Worm (Caenorhabditis elegans) whole organism, L1 larva: ENCODE results near the gene rhr-2.

Experiments
- aly-2 ChIP-seq: fragments of 150-350 bp; optimal IDR thresholded peaks from 2 replicates; lab custom pipeline; 2014; ENCODE audit warnings: missing biosample characterization, missing genetic modification characterization
- ama-1 ChIP-seq: fragments of 150-350 bp; optimal IDR thresholded peaks from 2 replicates; lab custom pipeline; 2014
- ceh-82 ChIP-seq, 3 experiments: fragments of 150-350 bp in 1 of 3; sonication (generic microtip) in 2 of 3; optimal IDR thresholded peaks; 2 replicates each; lab custom pipeline; 2014 to 2017; ENCODE audit warnings: missing biosample characterization in 3 of 3, missing genetic modification characterization in 3 of 3
- elt-3 ChIP-seq, 6 experiments: fragments of 150-350 bp in 1 of 6; sonication (generic microtip); optimal IDR thresholded peaks; 2 replicates each; lab custom pipeline; 2017 to 2018; ENCODE audit warnings: missing biosample characterization in 6 of 6, missing genetic modification characterization in 6 of 6, inconsistent platforms in 1 of 6
- fkh-10 ChIP-seq: sonication (generic microtip); optimal IDR thresholded peaks from 2 replicates; lab custom pipeline; 2017; ENCODE audit warnings: missing biosample characterization, missing genetic modification reagents, missing genetic modification characterization
- lin-14 ChIP-seq: fragments of 200-800 bp; sonication (Bioruptor generic); optimal IDR thresholded peaks from 2 replicates; lab custom pipeline; 2018; ENCODE audit warnings: mild to moderate bottlenecking, missing genetic modification characterization, moderate library complexity, missing compliant biosample characterization
- lsy-2 ChIP-seq, 2 experiments: fragments of 150-350 bp; optimal IDR thresholded peaks; 2 replicates each; lab custom pipeline; 2014; ENCODE audit warnings: missing biosample characterization in 2 of 2, missing genetic modification characterization in 2 of 2
- nhr-237 ChIP-seq: fragments of 150-350 bp; optimal IDR thresholded peaks from 2 replicates; lab custom pipeline; 2014; ENCODE audit warnings: missing biosample characterization, missing genetic modification characterization

ce11 chrV:11695597-11695996, 34.4 kb downstream of the rhr-2 start, which contains the start of gene W05E10.5:
- TF ChIP-seq ama-1 (lab: Kevin White, UChicago) (no peak), lin-14 (GFP tag; lab: Kevin White, UChicago) (no peak), fkh-10 (GFP tag; lab: Kevin White, UChicago) (no peak), elt-3 (tag; optimal IDR thresholded peaks at IDR 0.05; lab: Kevin White, UChicago) (no peak), aly-2 (tag; lab: Kevin White, UChicago) (no peak), lsy-2 (tag; optimal IDR thresholded peaks at IDR 0.05; lab: Kevin White, UChicago) (no peak), nhr-237 (tag; lab: Kevin White, UChicago) (no peak), ceh-82 (tag; optimal IDR thresholded peaks at IDR 0.05; lab: Kevin White, UChicago) (no peak)
